Fruit fly (Drosophila melanogaster) whole organism, pupa: Measurements from ENCODE around the gene Trm1.

ENCODE experiments used
- CG10348 ChIP-seq: fragments of 200-800 bp; sonication (Bioruptor generic); IDR thresholded peaks from 2 replicates; pipeline ENCODE4 v1.3.6; 2022; ENCODE audit warnings: missing biosample characterization, missing genetic modification characterization
- CG9948 ChIP-seq: fragments of 200-800 bp; sonication (Bioruptor generic); optimal IDR thresholded peaks from 2 replicates; lab custom pipeline; 2018; ENCODE audit warnings: missing biosample characterization, mild to moderate bottlenecking, missing genetic modification characterization, moderate library complexity
- D1 ChIP-seq: fragments of 200-800 bp; sonication (Bioruptor generic); optimal IDR thresholded peaks from 2 replicates; lab custom pipeline; 2018; ENCODE audit warnings: missing biosample characterization, mild to moderate bottlenecking, missing genetic modification characterization, moderate library complexity
- EcR ChIP-seq: fragments of 200-800 bp; sonication (Bioruptor generic); optimal IDR thresholded peaks from 3 replicates; lab custom pipeline; 2019; ENCODE audit warnings: missing biosample characterization, missing genetic modification characterization, mild to moderate bottlenecking, moderate library complexity, missing genetic modification reagents
- Pif1B ChIP-seq: fragments of 200-800 bp; sonication (Bioruptor generic); optimal IDR thresholded peaks from 3 replicates; lab custom pipeline; 2016; ENCODE audit warnings: missing biosample characterization, missing genetic modification characterization
- fd96Ca ChIP-seq: fragments of 200-800 bp; sonication (Bioruptor generic); IDR thresholded peaks from 3 replicates; pipeline ENCODE4 v1.3.6; 2022; ENCODE audit warnings: missing biosample characterization, missing genetic modification characterization

DNA sequence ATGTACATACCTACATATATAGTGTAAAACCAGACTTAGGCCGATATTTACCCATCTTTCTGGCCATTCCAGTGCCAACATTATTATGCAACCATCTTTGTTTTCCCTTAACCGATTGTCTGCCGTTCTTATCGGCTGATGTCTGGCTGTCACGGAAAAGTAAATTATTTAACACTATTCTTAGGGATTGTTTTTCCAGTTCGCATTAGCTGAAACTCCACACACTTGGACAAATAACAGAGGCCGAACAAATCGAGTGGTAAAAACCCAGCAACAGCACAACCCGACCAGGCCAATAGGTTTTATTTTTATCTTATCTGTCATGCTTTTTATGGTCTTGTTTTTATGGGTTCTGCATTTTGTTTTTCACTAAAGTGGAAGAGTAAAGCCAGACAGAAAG is 45.8 kb downstream of the Trm1 start:
- no peak for TF ChIP-seq CG10348 (GFP tag; lab: Robert Waterston, UW)
- TF ChIP-seq EcR (GFP tag; lab: Kevin White, UChicago), result no peak
- TF ChIP-seq D1 (tag; lab: Kevin White, UChicago), result no peak
- no peak for TF ChIP-seq Pif1B
- TF ChIP-seq fd96Ca (GFP tag; lab: Robert Waterston, UW), result no peak
- TF ChIP-seq CG9948 (tag; lab: Kevin White, UChicago), result no peak
